Worm (Caenorhabditis elegans): Measurements from ENCODE around the gene C05D12.2.

DNA sequence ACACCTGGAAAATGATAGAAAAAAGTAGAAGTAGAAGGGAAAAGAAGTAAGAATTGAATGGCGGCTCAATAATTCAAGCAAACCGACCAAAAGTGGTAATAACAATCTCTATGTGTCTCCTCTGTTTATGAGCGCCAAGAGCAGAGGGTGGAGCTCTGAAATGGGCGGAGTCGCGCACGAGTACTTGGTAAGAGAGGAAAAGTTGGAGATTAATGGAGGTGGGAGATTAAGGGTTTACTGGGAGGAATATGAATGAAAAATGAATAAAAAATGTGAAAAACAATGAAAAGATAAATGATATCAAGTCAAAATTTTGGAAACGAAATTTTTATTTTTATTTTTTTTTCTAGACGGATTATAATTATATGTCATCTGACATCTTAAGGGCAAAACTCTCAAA is 40.4 kb upstream of the C05D12.2 start:
- TF ChIP-seq W03F9.2 (tag; optimal IDR thresholded peaks at IDR 0.05) (no peak), dao-5 (tag; optimal IDR thresholded peaks at IDR 0.05) (no peak)
